Fruit fly (Drosophila melanogaster) whole organism, prepupa: Measurements from ENCODE around the gene msi.
A peak's percentile ranks its signal among the peaks of the same experiment; 100 is the strongest.

Source experiments
- Blimp-1 ChIP-seq: fragments of 200-800 bp; sonication (Bioruptor generic); optimal IDR thresholded peaks from 3 replicates; lab custom pipeline; 2017; ENCODE audit warnings: missing biosample characterization, missing genetic modification characterization, mild to moderate bottlenecking, moderate library complexity, missing genetic modification reagents
- CG10631 ChIP-seq: fragments of 200-800 bp; sonication (Bioruptor generic); optimal IDR thresholded peaks from 2 replicates; lab custom pipeline; 2016; ENCODE audit warnings: missing biosample characterization, missing genetic modification characterization
- CG10669 ChIP-seq: fragments of 200-800 bp; sonication (Bioruptor generic); optimal IDR thresholded peaks from 3 replicates; lab custom pipeline; 2018; ENCODE audit warnings: missing biosample characterization, mild to moderate bottlenecking, missing genetic modification characterization, moderate library complexity
- CG11294 ChIP-seq: fragments of 200-800 bp; sonication (Bioruptor generic); IDR thresholded peaks from 2 replicates; pipeline ENCODE4 v1.3.6; 2022; ENCODE audit warnings: missing biosample characterization, missing genetic modification characterization
- CG11902 ChIP-seq: fragments of 200-800 bp; sonication (Bioruptor generic); optimal IDR thresholded peaks from 3 replicates; lab custom pipeline; 2016; ENCODE audit warnings: missing biosample characterization, missing genetic modification characterization
- CG15336 ChIP-seq: fragments of 200-800 bp; sonication (Bioruptor generic); IDR thresholded peaks from 2 replicates; pipeline ENCODE4 v1.3.6; 2022; ENCODE audit warnings: missing biosample characterization, missing genetic modification characterization
- CG1621 ChIP-seq: fragments of 200-800 bp; sonication (Bioruptor generic); optimal IDR thresholded peaks from 3 replicates; lab custom pipeline; 2018; ENCODE audit warnings: missing biosample characterization, mild to moderate bottlenecking, missing genetic modification characterization
- CG16779 ChIP-seq: fragments of 200-800 bp; sonication (Bioruptor generic); optimal IDR thresholded peaks from 3 replicates; lab custom pipeline; 2017; ENCODE audit warnings: missing biosample characterization, mild to moderate bottlenecking, missing genetic modification characterization
- CG3032 ChIP-seq: fragments of 200-800 bp; optimal IDR thresholded peaks from 2 replicates; lab custom pipeline; 2019; ENCODE audit warnings: missing biosample characterization, mild to moderate bottlenecking, missing genetic modification characterization, moderate library complexity
- CG32006 ChIP-seq: fragments of 200-800 bp; sonication (Bioruptor generic); optimal IDR thresholded peaks from 3 replicates; lab custom pipeline; 2017; ENCODE audit warnings: missing biosample characterization, mild to moderate bottlenecking, missing genetic modification characterization
- CG34406 ChIP-seq: fragments of 200-800 bp; sonication (Bioruptor generic); optimal IDR thresholded peaks from 3 replicates; lab custom pipeline; 2016; ENCODE audit warnings: missing biosample characterization, missing genetic modification characterization
- CG3919 ChIP-seq: fragments of 200-800 bp; sonication (Bioruptor generic); optimal IDR thresholded peaks from 3 replicates; lab custom pipeline; 2016; ENCODE audit warnings: missing biosample characterization, missing genetic modification characterization
- CG4318 ChIP-seq: fragments of 200-800 bp; sonication (Bioruptor generic); optimal IDR thresholded peaks from 3 replicates; lab custom pipeline; 2017; ENCODE audit warnings: missing biosample characterization, mild to moderate bottlenecking, missing genetic modification characterization
- CG6276 ChIP-seq: fragments of 200-800 bp; sonication (Bioruptor generic); optimal IDR thresholded peaks from 2 replicates; lab custom pipeline; 2017; ENCODE audit warnings: missing biosample characterization, mild to moderate bottlenecking, missing genetic modification characterization
- CG6792 ChIP-seq: fragments of 200-800 bp; sonication (Bioruptor generic); optimal IDR thresholded peaks from 3 replicates; lab custom pipeline; 2016; ENCODE audit warnings: missing biosample characterization, missing genetic modification characterization
- CG6854 ChIP-seq: fragments of 200-800 bp; sonication (Bioruptor generic); optimal IDR thresholded peaks from 2 replicates; lab custom pipeline; 2017; ENCODE audit warnings: missing biosample characterization, mild to moderate bottlenecking, missing genetic modification characterization
- CG7368 ChIP-seq: fragments of 200-800 bp; sonication (Bioruptor generic); optimal IDR thresholded peaks from 3 replicates; lab custom pipeline; 2016; ENCODE audit warnings: missing biosample characterization, missing genetic modification characterization
- CG8119 ChIP-seq: fragments of 200-800 bp; sonication (Bioruptor generic); IDR thresholded peaks from 3 replicates; pipeline ENCODE4 v1.3.6; 2022; ENCODE audit warnings: missing biosample characterization, missing genetic modification characterization
- CG8319 ChIP-seq: fragments of 200-800 bp; sonication (Bioruptor generic); optimal IDR thresholded peaks from 3 replicates; lab custom pipeline; 2016; ENCODE audit warnings: missing biosample characterization, missing genetic modification characterization
- CG8632 ChIP-seq: fragments of 200-800 bp; sonication (Bioruptor generic); optimal IDR thresholded peaks from 3 replicates; lab custom pipeline; 2016; ENCODE audit warnings: missing biosample characterization, missing genetic modification characterization
- CG9139 ChIP-seq: fragments of 200-800 bp; sonication (Bioruptor generic); optimal IDR thresholded peaks from 3 replicates; lab custom pipeline; 2017; ENCODE audit warnings: missing biosample characterization, mild to moderate bottlenecking, missing genetic modification characterization
- Eip93F ChIP-seq: fragments of 200-800 bp; sonication (Bioruptor generic); optimal IDR thresholded peaks from 2 replicates; lab custom pipeline; 2016; ENCODE audit warnings: missing biosample characterization, mild to moderate bottlenecking, missing genetic modification characterization
- Ets96B ChIP-seq: fragments of 200-800 bp; optimal IDR thresholded peaks from 2 replicates; lab custom pipeline; 2019; ENCODE audit warnings: missing biosample characterization, mild to moderate bottlenecking, missing genetic modification characterization, moderate library complexity
- Hr38 ChIP-seq: sonication (Bioruptor generic); optimal IDR thresholded peaks from 2 replicates; lab custom pipeline; 2016; ENCODE audit warnings: missing biosample characterization, missing genetic modification characterization
- Hr39 ChIP-seq: fragments of 200-800 bp; sonication (Bioruptor generic); optimal IDR thresholded peaks from 2 replicates; lab custom pipeline; 2016; ENCODE audit warnings: missing biosample characterization, missing genetic modification characterization
- Met ChIP-seq: fragments of 200-800 bp; sonication (Bioruptor generic); optimal IDR thresholded peaks from 3 replicates; lab custom pipeline; 2016; ENCODE audit warnings: missing biosample characterization, missing genetic modification characterization
- OdsH ChIP-seq: fragments of 200-800 bp; sonication (Bioruptor generic); optimal IDR thresholded peaks from 3 replicates; lab custom pipeline; 2016; ENCODE audit warnings: missing biosample characterization, missing genetic modification characterization
- Smox ChIP-seq: fragments of 200-800 bp; sonication (Bioruptor generic); optimal IDR thresholded peaks from 3 replicates; lab custom pipeline; 2016; ENCODE audit warnings: missing biosample characterization, missing genetic modification characterization
- Sox14 ChIP-seq: fragments of 200-800 bp; sonication (Bioruptor generic); optimal IDR thresholded peaks from 3 replicates; lab custom pipeline; 2016; ENCODE audit warnings: missing biosample characterization, missing genetic modification characterization
- Sox15 ChIP-seq: fragments of 200-800 bp; sonication (Bioruptor generic); optimal IDR thresholded peaks from 3 replicates; lab custom pipeline; 2016; ENCODE audit warnings: missing biosample characterization, missing genetic modification characterization
- achi ChIP-seq: fragments of 200-800 bp; sonication (Bioruptor generic); optimal IDR thresholded peaks from 3 replicates; lab custom pipeline; 2016; ENCODE audit warnings: missing biosample characterization, missing genetic modification characterization
- acj6 ChIP-seq: fragments of 200-800 bp; sonication (Bioruptor generic); optimal IDR thresholded peaks from 3 replicates; lab custom pipeline; 2016; ENCODE audit warnings: missing biosample characterization, missing genetic modification characterization
- cyc ChIP-seq: fragments of 200-800 bp; sonication (Bioruptor generic); optimal IDR thresholded peaks from 3 replicates; lab custom pipeline; 2016; ENCODE audit warnings: missing biosample characterization, missing genetic modification characterization
- dac ChIP-seq: fragments of 200-800 bp; sonication (Bioruptor generic); optimal IDR thresholded peaks from 2 replicates; lab custom pipeline; 2017; ENCODE audit warnings: missing biosample characterization, mild to moderate bottlenecking, missing genetic modification characterization
- eg ChIP-seq: fragments of 200-800 bp; sonication (Bioruptor generic); IDR thresholded peaks from 3 replicates; pipeline ENCODE4 v1.3.6; 2022; ENCODE audit warnings: missing biosample characterization, missing genetic modification characterization
- esn ChIP-seq: fragments of 200-800 bp; sonication (Bioruptor generic); optimal IDR thresholded peaks from 2 replicates; lab custom pipeline; 2016; ENCODE audit warnings: missing biosample characterization, mild to moderate bottlenecking, missing genetic modification characterization, moderate library complexity
- fd59A ChIP-seq: fragments of 200-800 bp; sonication (Bioruptor generic); optimal IDR thresholded peaks from 2 replicates; lab custom pipeline; 2017; ENCODE audit warnings: missing biosample characterization, mild to moderate bottlenecking, missing genetic modification characterization, missing genetic modification reagents
- fkh ChIP-seq: fragments of 200-800 bp; sonication (Bioruptor generic); optimal IDR thresholded peaks from 3 replicates; lab custom pipeline; 2017; ENCODE audit warnings: missing biosample characterization, mild to moderate bottlenecking, missing genetic modification characterization, moderate library complexity
- pdm3 ChIP-seq: fragments of 200-800 bp; sonication (Bioruptor generic); optimal IDR thresholded peaks from 3 replicates; lab custom pipeline; 2016; ENCODE audit warnings: missing biosample characterization, missing genetic modification characterization
- salr ChIP-seq, 2 experiments: fragments of 200-800 bp; sonication (Bioruptor generic); optimal IDR thresholded peaks; 3 replicates each; lab custom pipeline; 2016 to 2018; ENCODE audit warnings: missing biosample characterization in 2 of 2, missing genetic modification characterization in 2 of 2, mild to moderate bottlenecking in 1 of 2
- spab ChIP-seq: fragments of 200-800 bp; sonication (Bioruptor generic); optimal IDR thresholded peaks from 2 replicates; lab custom pipeline; 2017; ENCODE audit warnings: missing biosample characterization, mild to moderate bottlenecking, missing genetic modification characterization, missing genetic modification reagents
- ss ChIP-seq, 2 experiments: fragments of 200-800 bp; sonication (Bioruptor generic); optimal IDR thresholded peaks; 2 replicates in 1 of 2; 3 replicates in 1 of 2; lab custom pipeline; 2017 to 2018; ENCODE audit warnings: mild to moderate bottlenecking in 2 of 2, missing biosample characterization in 2 of 2, missing genetic modification characterization in 2 of 2, moderate library complexity in 1 of 2
- topi ChIP-seq: fragments of 200-800 bp; sonication (Bioruptor generic); optimal IDR thresholded peaks from 3 replicates; lab custom pipeline; 2016; ENCODE audit warnings: missing biosample characterization, missing genetic modification characterization
- vri ChIP-seq: fragments of 200-800 bp; sonication (Bioruptor generic); optimal IDR thresholded peaks from 3 replicates; lab custom pipeline; 2016; ENCODE audit warnings: missing biosample characterization, mild to moderate bottlenecking, missing genetic modification characterization

Gene msi

DNA sequence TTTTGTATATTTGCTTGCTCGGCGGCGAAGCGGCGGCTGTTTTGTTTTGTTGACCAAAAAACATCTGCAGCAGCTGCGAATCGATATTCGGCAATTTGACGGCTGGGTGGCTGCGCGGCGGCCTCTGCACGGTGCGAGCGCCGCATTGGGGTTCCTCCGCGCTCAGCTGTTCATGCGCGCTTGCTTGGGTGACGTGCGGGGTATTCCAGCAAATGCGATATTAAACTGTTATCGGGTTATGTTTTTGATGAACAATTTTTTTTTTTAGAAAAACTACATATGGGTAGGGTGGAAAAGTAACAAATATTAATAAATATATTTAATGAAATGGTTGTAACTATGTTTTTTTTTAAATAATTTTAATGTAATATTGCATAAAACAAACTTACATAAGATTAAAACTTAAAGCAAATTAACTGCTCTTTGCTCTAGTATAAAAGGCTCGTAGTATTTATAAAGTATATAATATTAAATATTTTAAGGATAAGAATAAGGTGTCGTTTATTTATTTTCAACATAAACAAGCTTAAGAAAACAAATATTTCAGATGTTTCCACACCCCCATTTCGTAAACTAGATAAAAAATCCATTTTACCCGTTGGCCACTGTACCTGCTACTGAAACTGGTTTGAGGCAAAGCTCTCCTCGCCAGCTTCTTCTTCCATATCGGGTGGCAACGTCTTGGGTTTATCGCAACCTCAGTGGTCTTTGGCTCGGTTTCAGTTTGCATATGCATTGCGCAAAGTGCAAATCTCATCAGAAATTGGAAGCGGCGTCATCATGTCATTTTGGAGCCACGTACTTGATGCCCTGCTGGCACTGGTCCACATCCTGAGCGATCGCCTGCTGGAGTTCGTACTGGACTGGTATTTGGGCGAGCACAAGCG is 24.9 kb upstream of the msi start, which contains the start of the genes Gnpat and CG5112 (continued):
- TF ChIP-seq CG16779 (tag; lab: Kevin White, UChicago) (peak; percentile 18), Smox (GFP tag; lab: Kevin White, UChicago) (peak; percentile 0), CG3919 (GFP tag; lab: Kevin White, UChicago) (peak; percentile 4), CG8119 (peak; percentile 22; the same call in 1 of the 3 replicates), fkh (GFP tag; lab: Kevin White, UChicago) (peak; percentile 49), CG6854 (GFP tag; lab: Kevin White, UChicago) (peak; percentile 21)

DNA sequence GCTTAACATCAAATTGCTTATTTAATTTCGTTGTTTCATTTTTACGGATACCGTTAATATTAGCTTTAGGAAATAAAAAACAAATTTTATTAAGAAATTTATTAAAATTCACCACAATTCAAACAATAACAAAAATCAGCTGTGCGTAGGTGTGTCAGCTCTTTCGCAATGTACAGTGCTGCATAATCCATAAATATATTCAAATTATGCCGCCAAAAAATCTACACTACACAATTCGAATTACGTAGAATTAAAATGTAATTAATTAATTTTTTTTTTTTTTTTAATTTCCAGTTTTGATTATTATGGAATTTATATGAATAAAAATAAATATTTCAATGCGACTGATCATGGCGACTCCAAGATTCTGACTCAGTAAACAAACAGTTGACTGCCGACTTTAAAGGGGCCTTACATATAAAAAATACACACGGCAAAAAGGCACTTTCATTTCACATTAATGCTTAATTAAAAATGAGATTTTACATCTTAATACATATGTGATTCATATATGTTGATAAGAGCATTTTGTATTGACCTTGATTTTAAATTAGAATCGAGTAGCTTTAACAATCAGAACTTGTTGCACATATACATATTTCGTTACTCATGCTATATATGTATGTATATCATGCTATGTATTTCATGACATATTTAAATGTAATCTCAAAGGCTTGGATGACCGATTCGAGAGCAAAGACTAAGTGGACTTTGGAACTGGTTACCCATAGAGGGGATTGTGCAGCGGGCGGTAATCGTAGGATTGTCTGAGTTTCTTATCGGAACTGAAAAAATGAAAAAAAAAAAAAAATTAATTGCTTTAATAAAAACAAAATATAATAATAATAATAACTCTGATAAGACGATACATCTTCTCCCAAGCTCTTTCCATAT is 22.4 kb upstream of the msi start:
- TF ChIP-seq Eip93F (GFP tag; lab: Kevin White, UChicago), result peak; percentile 47
- TF ChIP-seq OdsH (GFP tag; lab: Kevin White, UChicago), result peak; percentile 15
- no peak for TF ChIP-seq fkh (GFP tag; lab: Kevin White, UChicago)
- TF ChIP-seq Sox14, result peak; percentile 18
- no peak for TF ChIP-seq CG34406 (GFP tag; lab: Kevin White, UChicago)
- TF ChIP-seq achi (GFP tag; lab: Kevin White, UChicago), result peak; percentile 27
- peak; percentile 56 for TF ChIP-seq CG16779 (tag; lab: Kevin White, UChicago)
- no peak for TF ChIP-seq Hr39 (GFP tag; lab: Kevin White, UChicago)
- no peak for TF ChIP-seq dac (GFP tag; lab: Kevin White, UChicago)
- TF ChIP-seq fd59A (GFP tag; lab: Kevin White, UChicago), result no peak
- TF ChIP-seq Met (GFP tag; lab: Kevin White, UChicago), result peak; percentile 23
- TF ChIP-seq CG6276 (GFP tag; lab: Kevin White, UChicago), result peak; percentile 70
- TF ChIP-seq CG10631, result no peak
- TF ChIP-seq salr (GFP tag; optimal IDR thresholded peaks at IDR 0.05; lab: Kevin White, UChicago), result peak in 1 of 2 experiments; percentile 25
- no peak for TF ChIP-seq CG15336 (GFP tag; lab: Robert Waterston, UW)
- TF ChIP-seq eg, result no peak; the same call in 2 of the 3 replicates
- TF ChIP-seq CG3032 (tag; lab: Kevin White, UChicago), result no peak
- TF ChIP-seq CG4318 (GFP tag; lab: Kevin White, UChicago), result no peak
- TF ChIP-seq CG9139, result peak; percentile 74
- peak; percentile 28 for TF ChIP-seq CG1621 (tag; lab: Kevin White, UChicago)
- TF ChIP-seq cyc (GFP tag; lab: Kevin White, UChicago), result no peak
- TF ChIP-seq vri (GFP tag; lab: Kevin White, UChicago), result peak; percentile 19
- no peak for TF ChIP-seq Sox15 (GFP tag; lab: Kevin White, UChicago)
- no peak for TF ChIP-seq CG8319 (GFP tag; lab: Kevin White, UChicago)
- peak; percentile 18 for TF ChIP-seq CG32006 (GFP tag; lab: Kevin White, UChicago)
- TF ChIP-seq CG8632 (GFP tag; lab: Kevin White, UChicago), result peak; percentile 4
- no peak for TF ChIP-seq Smox (GFP tag; lab: Kevin White, UChicago)
- TF ChIP-seq Hr38 (GFP tag; lab: Kevin White, UChicago), result no peak
- no peak for TF ChIP-seq CG11294 (GFP tag; lab: Robert Waterston, UW)
- TF ChIP-seq CG7368 (GFP tag; lab: Kevin White, UChicago), result peak; percentile 11
- no peak for TF ChIP-seq esn (GFP tag; lab: Kevin White, UChicago)
- TF ChIP-seq topi, result peak; percentile 0
- TF ChIP-seq CG10669 (GFP tag; lab: Kevin White, UChicago), result peak; percentile 44
- peak; percentile 75 for TF ChIP-seq spab (GFP tag; lab: Kevin White, UChicago)
- TF ChIP-seq Blimp-1 (GFP tag; lab: Kevin White, UChicago), result no peak
- peak; percentile 40 for TF ChIP-seq Ets96B (tag; lab: Kevin White, UChicago)
- peak; percentile 59 for TF ChIP-seq CG3919 (GFP tag; lab: Kevin White, UChicago)
- TF ChIP-seq pdm3, result no peak
- TF ChIP-seq CG6792, result no peak
- peak; percentile 83 to 84 for TF ChIP-seq ss (GFP tag; optimal IDR thresholded peaks at IDR 0.05; lab: Kevin White, UChicago)
- TF ChIP-seq acj6 (GFP tag; lab: Kevin White, UChicago), result no peak
- TF ChIP-seq CG11902 (GFP tag; lab: Kevin White, UChicago), result no peak
- peak; percentile 63 for TF ChIP-seq CG6854 (GFP tag; lab: Kevin White, UChicago)
